Worm (Caenorhabditis elegans): ENCODE results near the gene C55A1.7.

Gene C55A1.7

DNA sequence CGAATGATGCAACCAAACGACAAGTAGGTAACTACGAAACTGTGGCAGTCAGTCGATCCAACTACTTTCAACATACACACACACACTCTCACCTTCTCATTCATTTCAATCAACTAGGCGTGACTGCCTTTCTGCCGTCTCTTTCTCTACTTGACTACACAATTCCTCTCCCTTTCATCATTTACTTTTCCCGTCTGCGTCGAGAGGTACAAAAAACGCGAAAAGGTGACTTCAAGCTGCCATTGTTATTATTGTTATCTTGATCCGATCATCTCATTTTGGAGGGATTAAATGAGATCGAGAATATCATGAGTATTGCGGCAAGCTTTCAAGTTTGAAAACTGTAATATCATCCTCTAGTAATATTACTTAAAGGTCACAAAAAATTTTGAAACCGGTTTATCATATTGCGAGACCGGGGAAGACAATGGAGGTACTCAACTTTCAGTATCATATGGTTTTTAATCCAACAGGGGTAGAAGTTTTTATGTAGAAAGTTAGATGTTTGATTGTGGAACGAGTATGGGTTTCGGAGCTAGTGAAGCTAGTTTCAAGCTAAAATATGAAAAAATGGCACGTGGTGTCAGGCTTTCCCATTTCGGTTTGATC lies 16.7 kb upstream of the C55A1.7 start (continued):
- TF ChIP-seq egl-44 (GFP tag; IDR thresholded peaks at IDR 0.05) (no peak), egl-18 (GFP tag; IDR thresholded peaks at IDR 0.05) (no peak), xnd-1 (tag; optimal IDR thresholded peaks at IDR 0.05) (no peak), Y67H2A.10 (GFP tag; conservative IDR thresholded peaks at IDR 0.05) (no peak), efl-1 (GFP tag; optimal IDR thresholded peaks at IDR 0.05) (no peak)

DNA sequence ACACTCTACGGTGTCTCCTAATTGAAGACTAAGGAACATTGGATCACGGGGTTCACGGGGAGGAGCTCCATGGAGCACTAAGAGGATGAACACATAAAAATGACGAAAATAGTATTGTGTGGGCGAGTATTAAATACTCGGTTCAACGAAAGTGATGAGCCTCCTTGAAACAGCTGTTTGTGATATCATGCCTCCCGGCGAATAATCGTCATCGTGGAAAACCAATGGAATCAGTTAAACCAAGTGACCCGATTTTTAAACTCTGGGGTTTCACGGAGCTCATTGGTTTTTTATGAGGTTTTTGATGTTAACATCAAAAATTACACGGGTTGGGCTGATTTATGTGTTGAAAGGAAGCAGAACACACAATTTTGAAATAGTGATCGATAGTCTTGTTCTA lies 14.1 kb upstream of the C55A1.7 start:
- TF ChIP-seq rec-8 (tag; optimal IDR thresholded peaks at IDR 0.05) (no peak), Y56A3A.18 (GFP tag; IDR thresholded peaks at IDR 0.05) (no peak), mxl-1 (tag; optimal IDR thresholded peaks at IDR 0.05) (no peak), lin-54 (GFP tag; optimal IDR thresholded peaks at IDR 0.05) (no peak), hlh-12 (tag; optimal IDR thresholded peaks at IDR 0.05) (no peak), Y53F4B.3 (GFP tag; IDR thresholded peaks at IDR 0.05) (no peak), F52B5.7 (tag; optimal IDR thresholded peaks at IDR 0.05) (no peak), madf-3 (GFP tag; IDR thresholded peaks at IDR 0.05) (no peak), hlh-26 (GFP tag; conservative IDR thresholded peaks at IDR 0.05) (no peak), ceh-91 (GFP tag; IDR thresholded peaks at IDR 0.05) (no peak), ets-4 (GFP tag; optimal IDR thresholded peaks at IDR 0.05) (no peak), him-1 (tag; optimal IDR thresholded peaks at IDR 0.05) (no peak)

DNA sequence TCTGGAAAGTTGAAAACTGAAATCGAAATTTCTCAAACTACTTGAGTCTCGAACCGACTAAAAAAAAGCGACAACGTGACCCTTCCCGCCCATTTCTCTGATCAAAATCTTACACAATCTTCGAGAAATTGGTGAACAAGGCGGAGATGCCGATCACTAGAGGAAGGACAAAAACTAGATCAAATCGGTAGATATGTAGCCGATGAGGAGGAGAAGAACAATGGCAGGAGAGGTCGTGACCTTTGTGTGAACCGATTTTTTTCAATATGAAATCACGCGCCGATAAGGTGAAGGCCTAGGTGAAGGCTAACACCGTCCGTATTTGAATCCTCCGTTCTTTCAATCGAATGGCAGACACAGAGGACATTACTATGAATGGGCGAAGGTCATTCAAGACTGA lies 13.6 kb upstream of the C55A1.7 start:
- TF ChIP-seq F37B4.10 (GFP tag; IDR thresholded peaks at IDR 0.05): no peak
- TF ChIP-seq egrh-3 (GFP tag; IDR thresholded peaks at IDR 0.05): no peak
- no peak for TF ChIP-seq tbx-9 (tag; optimal IDR thresholded peaks at IDR 0.05; ENCODE audit: borderline replicate concordance)
- no peak for TF ChIP-seq C06A6.2 (GFP tag; conservative IDR thresholded peaks at IDR 0.05)
- peak; percentile 46 for TF ChIP-seq ztf-26 (tag; optimal IDR thresholded peaks at IDR 0.05)
- no peak for TF ChIP-seq somi-1 (GFP tag; optimal IDR thresholded peaks at IDR 0.05)
- peak; percentile 10 for TF ChIP-seq ZK185.1 (tag; optimal IDR thresholded peaks at IDR 0.05; ENCODE audit: poor library complexity, severe bottlenecking)
- no peak for TF ChIP-seq ceh-79 (tag; optimal IDR thresholded peaks at IDR 0.05)
- no peak for TF ChIP-seq nhr-90 (tag; optimal IDR thresholded peaks at IDR 0.05)
- TF ChIP-seq lin-40 (tag; optimal IDR thresholded peaks at IDR 0.05): peak; percentile 25

DNA sequence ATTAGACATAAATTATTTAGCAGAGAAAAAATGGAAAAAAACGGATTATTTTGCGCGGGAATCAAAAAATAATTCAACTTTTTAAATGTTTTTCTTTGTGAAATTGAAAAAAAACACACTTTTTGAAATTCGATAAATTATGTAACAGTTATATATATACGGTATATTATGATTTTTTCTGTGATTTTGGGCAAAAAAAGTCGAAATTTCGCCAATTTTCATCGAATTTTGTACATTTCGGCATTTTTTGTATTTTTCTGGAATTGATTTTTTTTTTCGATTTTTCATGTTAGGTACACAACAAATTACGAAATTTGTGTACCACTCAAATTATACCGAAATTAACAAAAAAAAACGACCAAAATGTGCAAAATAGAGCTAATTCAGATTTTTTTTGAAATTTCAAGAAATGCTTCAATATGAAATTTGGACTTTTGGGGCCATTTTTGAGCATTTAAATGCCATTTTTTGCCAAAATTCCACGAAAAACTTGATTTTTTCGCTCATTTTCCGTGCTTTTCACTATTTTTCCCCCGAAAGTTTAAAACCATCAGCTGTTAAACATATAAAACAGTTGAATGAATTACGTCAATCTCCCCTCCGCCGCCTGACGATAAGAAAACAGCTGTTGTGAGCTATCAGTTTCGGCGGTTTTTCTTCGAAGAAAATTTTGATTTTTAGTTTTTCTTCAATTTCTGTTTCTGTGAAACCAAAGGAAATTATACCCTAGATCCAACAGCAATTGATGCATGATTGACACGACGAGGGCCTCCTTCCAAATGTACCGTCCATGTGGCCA lies 11.0 kb upstream of the C55A1.7 start:
- peak; percentile 3 for TF ChIP-seq nhr-80 (tag; optimal IDR thresholded peaks at IDR 0.05)
- no peak for TF ChIP-seq K11D2.4 (GFP tag; IDR thresholded peaks at IDR 0.05)

DNA sequence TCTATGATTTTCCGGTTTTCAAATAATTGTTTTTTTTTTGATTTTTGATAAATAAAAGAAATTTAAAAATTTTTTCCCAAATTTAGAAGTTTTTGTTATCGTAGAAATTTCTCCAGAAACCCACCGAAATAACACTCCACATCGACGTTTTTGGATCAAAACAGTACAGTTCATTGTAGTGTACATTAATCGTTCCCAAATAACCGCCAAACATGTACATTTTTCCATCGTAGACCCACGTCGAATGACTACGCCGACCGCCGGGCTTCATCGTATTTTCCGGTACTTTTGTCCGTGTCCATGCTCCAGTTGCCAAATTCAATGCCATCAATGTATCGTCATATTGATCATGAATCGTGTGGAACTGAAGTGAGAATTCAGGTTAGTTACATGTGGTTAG lies 6.7 kb upstream of the C55A1.7 start, which contains the start of gene F53E4.2:
Gene F53E4.2 (plus strand): TSS at position 301 of the 400 bp plus-strand sequence.
- TF ChIP-seq dpff-1 (tag; optimal IDR thresholded peaks at IDR 0.05) (no peak), lin-54 (GFP tag; optimal IDR thresholded peaks at IDR 0.05) (no peak), dox-1 (GFP tag; IDR thresholded peaks at IDR 0.05) (no peak), sptf-2 (GFP tag; optimal IDR thresholded peaks at IDR 0.05) (no peak), rpc-1 (optimal IDR thresholded peaks at IDR 0.05) (no peak), rpc-1 (tag; optimal IDR thresholded peaks at IDR 0.05) (no peak), hmg-1.2 (GFP tag; IDR thresholded peaks at IDR 0.05) (no peak), mel-28 (tag; optimal IDR thresholded peaks at IDR 0.05; ENCODE audit: borderline replicate concordance) (no peak), Y79H2A.3 (GFP tag; conservative IDR thresholded peaks at IDR 0.05) (no peak), C17E4.6 (GFP tag; IDR thresholded peaks at IDR 0.05) (no peak), unc-130 (GFP tag; optimal IDR thresholded peaks at IDR 0.05) (no peak), Y67H2A.10 (GFP tag; conservative IDR thresholded peaks at IDR 0.05) (no peak), lin-26 (GFP tag; IDR thresholded peaks at IDR 0.05) (no peak), F39B2.1 (GFP tag; IDR thresholded peaks at IDR 0.05) (no peak), F33H1.4 (GFP tag; IDR thresholded peaks at IDR 0.05) (no peak)

All from whole organism, young adult.